Fruit fly (Drosophila melanogaster): Measurements from ENCODE around the gene Lcp65Ae.

- TF ChIP-seq CG8478 (optimal IDR thresholded peaks at IDR 0.05) = no peak
- no peak for TF ChIP-seq CTCF (optimal IDR thresholded peaks at IDR 0.05)
These were observed 40.6 kb downstream of the Lcp65Ae start, which contains the start of gene Ets65A for dm6 chr3L:6097270-6097669.
